Worm (Caenorhabditis elegans) whole organism, late embryonic: ENCODE results near the gene vps-53.

Experiments
- K02D7.2 ChIP-seq: sonication (generic microtip); optimal IDR thresholded peaks from 2 replicates; lab custom pipeline; 2017; ENCODE audit warnings: mild to moderate bottlenecking, missing genetic modification characterization, missing compliant biosample characterization
- mec-3 ChIP-seq: sonication (generic microtip); optimal IDR thresholded peaks from 2 replicates; lab custom pipeline; 2016; ENCODE audit warnings: borderline replicate concordance, missing genetic modification characterization, missing compliant biosample characterization
- nfya-1 ChIP-seq: sonication (generic microtip); optimal IDR thresholded peaks from 2 replicates; lab custom pipeline; 2017; ENCODE audit warnings: missing genetic modification characterization, mild to moderate bottlenecking, missing compliant biosample characterization, antibody characterized with exemption, moderate library complexity
- pag-3 ChIP-seq: sonication (generic microtip); optimal IDR thresholded peaks from 2 replicates; lab custom pipeline; 2016; ENCODE audit warnings: missing compliant biosample characterization, missing genetic modification characterization, borderline replicate concordance

DNA sequence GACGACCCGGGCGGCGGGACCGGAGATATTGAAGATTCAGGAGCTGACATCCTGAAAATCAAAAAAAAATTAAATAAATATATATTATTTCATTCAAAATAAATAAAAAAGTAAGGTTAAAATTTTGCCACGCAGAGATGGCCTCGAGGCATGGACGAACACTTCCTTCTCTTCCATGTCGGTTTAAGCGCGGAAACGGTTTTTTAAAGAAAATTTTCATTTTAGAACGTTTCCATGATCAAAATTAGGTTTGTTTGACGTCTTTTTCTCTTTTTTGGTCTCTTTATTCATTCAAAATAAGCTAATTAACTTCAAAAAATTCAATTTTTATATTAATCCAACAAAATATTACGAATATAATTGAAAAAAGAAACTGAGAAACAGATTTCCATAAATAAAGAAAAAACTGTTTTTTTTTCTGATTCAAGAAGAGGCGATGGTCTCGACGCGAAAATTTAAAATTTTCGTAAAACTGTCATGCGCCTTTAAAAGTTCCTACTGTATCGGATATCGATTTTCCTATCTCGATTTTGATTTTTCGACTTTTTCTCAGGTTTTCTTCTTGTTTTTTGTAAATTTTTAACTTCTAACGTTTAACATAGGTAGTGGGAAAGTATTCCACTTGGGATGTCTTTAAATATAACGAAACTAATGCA is 4.9 kb upstream of the vps-53 start, which contains the start of gene gcc-2:
- no peak for TF ChIP-seq mec-3
- TF ChIP-seq pag-3 (tag; lab: Kevin White, UChicago) = no peak
- no peak for TF ChIP-seq nfya-1 (tag; lab: Kevin White, UChicago)
- no peak for TF ChIP-seq K02D7.2
